Worm (Caenorhabditis elegans): ENCODE data around the gene nhr-234.

- TF ChIP-seq ref-1 (GFP tag; conservative IDR thresholded peaks at IDR 0.05) (no peak), ztf-29 (GFP tag; IDR thresholded peaks at IDR 0.05) (no peak), klf-2 (GFP tag; conservative IDR thresholded peaks at IDR 0.05) (no peak)
These were observed 5.6 kb upstream of the nhr-234 start, which contains the start of gene Y38E10A.34 for ce11 chrII:12630888-12631287.

All from whole organism, midembryonic.